Fruit fly (Drosophila melanogaster) whole organism, adult: Measurements from ENCODE around the gene Alh.

ENCODE experiments used
- CG12768 ChIP-seq: fragments of 200-800 bp; sonication (Bioruptor generic); optimal IDR thresholded peaks from 2 replicates; lab custom pipeline; 2017; ENCODE audit warnings: missing biosample characterization, missing genetic modification characterization, mild to moderate bottlenecking, moderate library complexity, missing genetic modification reagents
- CG1620 ChIP-seq: fragments of 200-800 bp; sonication (Bioruptor generic); optimal IDR thresholded peaks from 2 replicates; lab custom pipeline; 2016; ENCODE audit warnings: missing biosample characterization, missing genetic modification characterization
- CG33017 ChIP-seq: fragments of 200-800 bp; sonication (Bioruptor generic); optimal IDR thresholded peaks from 2 replicates; lab custom pipeline; 2018; ENCODE audit warnings: missing biosample characterization, mild to moderate bottlenecking, missing genetic modification characterization, moderate library complexity
- Crg-1 ChIP-seq: fragments of 200-800 bp; sonication (Bioruptor generic); optimal IDR thresholded peaks from 2 replicates; lab custom pipeline; 2016; ENCODE audit warnings: missing biosample characterization, missing genetic modification characterization
- bab1 ChIP-seq: fragments of 200-800 bp; sonication (Bioruptor generic); optimal IDR thresholded peaks from 3 replicates; lab custom pipeline; 2019; ENCODE audit warnings: missing biosample characterization, mild to moderate bottlenecking, missing genetic modification characterization, moderate library complexity
- kay ChIP-seq: fragments of 200-800 bp; sonication (Bioruptor generic); peaks from one replicate; lab custom pipeline; 2016; ENCODE audit warnings: missing biosample characterization, missing genetic modification characterization, borderline replicate concordance
- tj ChIP-seq: fragments of 200-800 bp; sonication (Bioruptor generic); optimal IDR thresholded peaks from 3 replicates; lab custom pipeline; 2017; ENCODE audit warnings: missing biosample characterization, mild to moderate bottlenecking, missing genetic modification characterization, moderate library complexity
- toe ChIP-seq: fragments of 200-800 bp; sonication (Bioruptor generic); optimal IDR thresholded peaks from 2 replicates; lab custom pipeline; 2016; ENCODE audit warnings: missing biosample characterization, missing genetic modification characterization

- peak; percentile 29 for TF ChIP-seq tj (GFP tag; lab: Kevin White, UChicago)
- TF ChIP-seq Crg-1: no peak
- no peak for TF ChIP-seq kay (GFP tag; lab: Kevin White, UChicago)
- TF ChIP-seq toe: no peak
- no peak for TF ChIP-seq bab1
- TF ChIP-seq CG1620 (GFP tag; lab: Kevin White, UChicago): no peak
- no peak for TF ChIP-seq CG12768 (GFP tag; lab: Kevin White, UChicago)
- TF ChIP-seq CG33017 (tag; lab: Kevin White, UChicago): no peak
These were observed 20.8 kb downstream of the Alh start for dm6 chr3R:7102853-7103833.
